Fruit fly (Drosophila melanogaster): ENCODE data around the gene Sf3a1.

DNA sequence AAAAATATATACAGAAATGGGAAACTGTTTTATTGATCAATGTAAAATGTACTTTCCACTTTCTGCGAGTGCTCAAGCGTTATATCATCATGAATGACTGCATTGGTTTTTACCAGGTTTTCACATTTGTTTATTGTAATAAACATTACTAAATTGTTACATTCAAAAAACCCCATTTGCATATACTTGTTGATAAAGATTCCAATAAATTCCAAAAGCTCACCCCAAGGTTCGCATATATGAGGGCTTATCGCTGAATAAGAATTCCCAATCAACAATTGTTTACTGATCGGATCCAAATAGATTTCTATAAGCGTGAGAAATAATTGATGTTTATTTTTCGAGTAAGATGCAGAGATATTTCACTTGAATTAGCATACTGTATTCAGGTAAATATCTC is 1.3 kb upstream of the Sf3a1 start:
- TF ChIP-seq twi (tag; optimal IDR thresholded peaks at IDR 0.05) (no peak), bcd (GFP tag; optimal IDR thresholded peaks at IDR 0.05) (no peak), Chrac-16 (GFP tag; optimal IDR thresholded peaks at IDR 0.05) (no peak), pros (GFP tag; optimal IDR thresholded peaks at IDR 0.05) (no peak), Hey (tag; optimal IDR thresholded peaks at IDR 0.05) (no peak), lmd (GFP tag; IDR thresholded peaks at IDR 0.05) (no peak), eyg (GFP tag; optimal IDR thresholded peaks at IDR 0.05) (no peak), CG10959 (GFP tag; IDR thresholded peaks at IDR 0.05) (no peak), CG6813 (GFP tag; optimal IDR thresholded peaks at IDR 0.05) (no peak), gcm2 (GFP tag; optimal IDR thresholded peaks at IDR 0.05) (no peak), sqz (GFP tag; optimal IDR thresholded peaks at IDR 0.05) (no peak)
